Worm (Caenorhabditis elegans) whole organism, midembryonic: ENCODE results near the gene ddx-19.

Experiments
- T22C8.4 ChIP-seq: fragments of 200-800 bp; sonication (Bioruptor generic); IDR thresholded peaks from 2 replicates; pipeline ENCODE4 v1.3.6; 2022; ENCODE audit warnings: missing genetic modification characterization, missing compliant biosample characterization
- cog-1 ChIP-seq: sonication (generic microtip); optimal IDR thresholded peaks from 2 replicates; lab custom pipeline; 2016; ENCODE audit warnings: missing genetic modification characterization, missing compliant biosample characterization
- flt-1 ChIP-seq: fragments of 200-800 bp; sonication (Bioruptor generic); IDR thresholded peaks from 2 replicates; pipeline ENCODE4 v1.3.6; 2022; ENCODE audit warnings: missing genetic modification characterization, missing compliant biosample characterization
- klf-2 ChIP-seq: fragments of 200-800 bp; sonication (Bioruptor generic); conservative IDR thresholded peaks from 2 replicates; pipeline ENCODE4 v1.3.6; 2022; ENCODE audit warnings: missing genetic modification reagents, missing genetic modification characterization, missing compliant biosample characterization
- med-1 ChIP-seq: sonication (generic microtip); optimal IDR thresholded peaks from 2 replicates; lab custom pipeline; 2017; ENCODE audit warnings: missing genetic modification characterization, mild to moderate bottlenecking, missing compliant biosample characterization, antibody characterized with exemption, missing genetic modification reagents; ENCODE audit not compliant: insufficient read depth
- ref-1 ChIP-seq: fragments of 200-800 bp; sonication (Bioruptor generic); conservative IDR thresholded peaks from 2 replicates; pipeline ENCODE4 v1.3.6; 2022; ENCODE audit warnings: missing genetic modification reagents, missing genetic modification characterization, missing compliant biosample characterization
- tab-1 ChIP-seq: fragments of 200-800 bp; sonication (Bioruptor generic); IDR thresholded peaks from 2 replicates; pipeline ENCODE4 v1.3.6; 2022; ENCODE audit warnings: missing genetic modification characterization, missing compliant biosample characterization
- ztf-23 ChIP-seq: fragments of 200-800 bp; sonication (Bioruptor generic); IDR thresholded peaks from 2 replicates; pipeline ENCODE4 v1.3.6; 2022; ENCODE audit warnings: missing genetic modification reagents, missing genetic modification characterization, missing compliant biosample characterization
- ztf-29 ChIP-seq: fragments of 200-800 bp; sonication (Bioruptor generic); IDR thresholded peaks from 2 replicates; pipeline ENCODE4 v1.3.6; 2022; ENCODE audit warnings: missing genetic modification reagents, missing genetic modification characterization, missing compliant biosample characterization

Gene ddx-19

DNA sequence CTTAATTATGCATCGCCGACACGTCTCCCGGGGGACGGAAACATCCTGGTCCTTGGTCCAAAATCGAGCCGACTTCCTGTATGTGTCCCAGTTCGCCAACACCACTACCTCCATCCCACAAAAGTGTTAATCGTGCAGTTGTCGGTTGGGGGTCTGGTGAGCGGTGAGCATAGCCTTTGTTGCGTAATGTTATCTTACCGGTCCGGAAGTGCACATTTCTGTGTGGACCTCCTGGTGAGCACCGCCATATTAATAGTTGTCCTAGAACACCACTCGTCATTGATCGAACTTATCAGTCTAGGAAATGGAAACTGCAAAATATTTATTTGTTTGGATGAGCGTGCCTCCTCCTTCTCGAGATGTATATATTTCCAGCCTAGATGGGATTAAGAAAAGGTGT lies 12.5 kb downstream of the ddx-19 start:
- TF ChIP-seq ztf-29 (GFP tag; lab: Robert Waterston, UW): no peak
- TF ChIP-seq klf-2 (GFP tag; lab: Robert Waterston, UW): no peak
- TF ChIP-seq med-1 (GFP tag; lab: Kevin White, UChicago): no peak

DNA sequence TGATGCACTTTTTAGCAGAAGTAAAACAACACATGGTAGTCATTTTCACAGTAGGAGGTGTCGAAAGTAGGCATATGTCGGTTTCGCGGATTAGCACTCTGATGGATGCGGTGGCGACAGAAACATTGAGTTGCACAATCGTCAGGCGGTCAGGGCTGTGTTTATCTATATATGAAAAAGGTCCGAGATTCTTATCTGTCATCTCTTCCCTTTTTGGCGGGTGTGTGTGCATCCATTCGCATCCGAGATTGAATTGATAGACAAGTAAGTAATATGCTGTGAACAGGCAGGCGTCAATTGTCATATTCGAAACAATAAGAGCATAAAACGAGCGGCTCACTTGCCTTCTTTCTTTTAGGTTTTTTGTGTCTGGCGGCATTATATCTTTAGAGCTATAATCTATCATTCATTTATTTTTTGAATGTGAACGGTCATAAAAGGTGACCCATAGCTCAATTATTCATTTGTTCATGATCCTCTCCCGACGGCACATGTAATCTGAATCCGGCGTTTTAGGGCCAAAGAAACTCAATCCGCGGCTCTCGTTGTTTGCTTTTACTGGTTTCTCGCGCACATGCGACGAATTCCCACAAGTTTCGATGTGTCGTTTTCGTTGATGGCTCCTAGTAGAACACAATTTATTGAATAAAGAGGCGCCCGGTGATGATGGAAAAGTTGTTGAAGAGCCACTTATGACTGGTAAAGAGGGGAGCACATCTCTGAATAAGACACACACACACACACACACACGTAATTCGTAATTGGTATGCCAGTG lies 14.1 kb downstream of the ddx-19 start:
- TF ChIP-seq med-1 (GFP tag; lab: Kevin White, UChicago): no peak
- TF ChIP-seq ztf-23: no peak
- no peak for TF ChIP-seq ztf-29 (GFP tag; lab: Robert Waterston, UW)
- no peak for TF ChIP-seq tab-1
- 0 out of 2 replicates have a peak, but pooled peaks have one; percentile 31 for TF ChIP-seq ref-1 (GFP tag; lab: Robert Waterston, UW)

DNA sequence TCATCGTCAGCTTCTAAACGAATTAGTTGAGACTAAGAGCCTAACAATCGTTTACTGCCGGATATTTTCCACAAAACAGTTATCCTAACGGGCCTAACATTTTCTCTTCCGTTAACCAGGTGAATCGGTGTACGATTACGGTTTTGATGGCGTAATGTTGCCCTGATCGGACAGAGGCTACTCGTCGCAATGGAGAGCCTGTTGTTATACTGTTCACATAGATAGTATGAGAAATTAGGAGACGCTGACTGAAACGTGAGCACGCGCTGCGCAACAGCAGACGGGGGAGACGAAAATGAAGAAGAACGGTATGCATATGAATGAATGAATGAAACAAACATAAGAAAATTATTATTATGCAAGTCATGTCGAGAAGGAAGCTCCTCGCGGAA lies 14.7 kb downstream of the ddx-19 start:
- TF ChIP-seq ztf-29 (GFP tag; lab: Robert Waterston, UW): no peak
- TF ChIP-seq T22C8.4 (GFP tag; lab: Robert Waterston, UW): no peak
- no peak for TF ChIP-seq flt-1 (GFP tag; lab: Robert Waterston, UW)
- TF ChIP-seq tab-1: no peak
- TF ChIP-seq cog-1: no peak

DNA sequence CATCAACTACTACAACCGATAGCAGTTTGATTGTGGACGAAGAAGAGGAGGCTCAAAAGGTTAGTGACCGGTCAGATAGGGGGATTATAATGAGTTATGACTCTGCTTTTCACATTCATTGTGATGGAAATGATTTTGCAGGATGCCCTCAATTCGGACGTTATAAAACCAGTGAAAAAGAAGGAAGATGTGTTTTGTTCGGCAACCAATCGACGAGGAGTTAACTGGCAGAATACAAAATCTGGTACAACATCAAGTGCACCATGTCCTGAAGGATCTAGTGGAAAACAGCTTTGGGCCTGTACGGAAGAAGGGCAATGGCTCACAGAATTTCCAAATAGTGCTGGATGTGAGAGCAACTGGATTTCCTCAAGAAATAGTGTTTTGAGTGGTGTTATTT lies 19.2 kb downstream of the ddx-19 start:
- TF ChIP-seq flt-1 (GFP tag; lab: Robert Waterston, UW) (no peak), klf-2 (GFP tag; lab: Robert Waterston, UW) (no peak), ztf-23 (no peak), tab-1 (no peak), T22C8.4 (GFP tag; lab: Robert Waterston, UW) (no peak), ztf-29 (GFP tag; lab: Robert Waterston, UW) (no peak), ref-1 (GFP tag; lab: Robert Waterston, UW) (no peak), med-1 (GFP tag; lab: Kevin White, UChicago) (no peak), cog-1 (no peak)

DNA sequence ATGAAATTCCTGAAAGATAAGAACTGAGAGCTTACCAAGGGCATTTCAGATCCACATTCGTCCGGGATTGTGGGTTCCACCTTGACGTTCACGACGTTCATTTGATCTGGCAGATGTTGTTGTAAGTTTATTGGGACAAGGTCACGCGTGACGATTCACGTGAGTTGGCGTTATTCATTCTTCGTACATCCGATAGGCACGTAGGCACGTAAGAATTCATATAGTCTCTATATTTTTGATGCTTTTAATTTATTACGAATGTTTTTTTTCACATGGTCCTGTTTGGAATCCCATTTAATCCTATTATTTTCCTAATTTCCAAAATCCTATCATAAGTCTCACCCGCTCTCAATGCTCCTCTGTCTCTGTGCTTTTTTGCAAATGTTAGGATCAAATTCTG lies 27.2 kb downstream of the ddx-19 start, which contains the start of gene B0457.4:
Gene B0457.4, minus strand, starts transcription at position 101 of the 400 bp plus-strand sequence.
- TF ChIP-seq cog-1 (no peak), med-1 (GFP tag; lab: Kevin White, UChicago) (no peak), flt-1 (GFP tag; lab: Robert Waterston, UW) (no peak), ztf-29 (GFP tag; lab: Robert Waterston, UW) (no peak), ztf-23 (no peak), T22C8.4 (GFP tag; lab: Robert Waterston, UW) (no peak), ref-1 (GFP tag; lab: Robert Waterston, UW) (no peak), klf-2 (GFP tag; lab: Robert Waterston, UW) (no peak), tab-1 (no peak)

DNA sequence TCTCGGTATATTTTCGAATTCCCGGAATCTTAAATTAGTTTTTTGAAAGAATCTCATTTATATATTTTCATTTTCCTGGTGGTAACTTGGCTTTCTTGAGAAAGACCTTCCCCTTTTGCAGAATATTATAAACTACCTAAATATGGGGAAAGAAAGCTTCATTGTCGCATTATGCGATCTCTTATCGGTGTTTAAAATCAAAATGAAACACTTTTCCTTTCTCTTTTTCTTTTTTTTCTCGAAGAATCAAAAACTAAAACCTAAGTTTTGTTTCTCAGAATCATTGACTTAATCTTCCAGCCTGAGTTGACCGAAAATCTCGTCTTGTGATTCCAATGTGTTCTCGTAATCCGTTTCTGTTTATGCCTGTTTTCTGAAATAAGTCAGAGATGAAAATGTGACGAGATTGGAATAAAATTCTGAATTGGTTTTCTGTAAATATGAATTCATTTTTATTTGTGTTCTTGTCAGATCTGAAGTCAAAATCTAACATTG lies 27.9 kb downstream of the ddx-19 start:
- TF ChIP-seq T22C8.4 (GFP tag; lab: Robert Waterston, UW) (no peak), ztf-23 (no peak), med-1 (GFP tag; lab: Kevin White, UChicago) (no peak), tab-1 (no peak), klf-2 (GFP tag; lab: Robert Waterston, UW) (no peak), cog-1 (no peak), ref-1 (GFP tag; lab: Robert Waterston, UW) (no peak), ztf-29 (GFP tag; lab: Robert Waterston, UW) (no peak), flt-1 (GFP tag; lab: Robert Waterston, UW) (no peak)

DNA sequence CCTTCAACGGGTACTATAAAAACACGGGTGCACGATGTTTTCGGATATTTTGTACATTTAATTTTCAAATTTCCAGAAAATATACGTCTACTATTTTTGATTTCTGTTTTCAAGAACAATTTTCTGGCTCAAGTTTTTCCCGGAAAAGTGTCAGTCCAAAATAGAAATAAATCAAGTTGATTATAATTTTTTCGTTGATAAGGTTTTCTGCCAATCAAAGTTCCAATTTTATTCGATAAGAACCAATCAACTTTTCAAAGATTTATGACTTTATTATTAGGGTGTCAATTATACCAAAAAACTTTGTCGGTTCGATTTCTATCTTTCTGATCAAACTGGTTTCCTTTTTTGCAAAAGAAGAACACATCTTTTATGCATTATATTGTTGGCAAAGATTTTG lies 30.0 kb downstream of the ddx-19 start:
- TF ChIP-seq tab-1 (no peak), ztf-29 (GFP tag; lab: Robert Waterston, UW) (no peak), med-1 (GFP tag; lab: Kevin White, UChicago) (no peak), ztf-23 (no peak), T22C8.4 (GFP tag; lab: Robert Waterston, UW) (no peak), klf-2 (GFP tag; lab: Robert Waterston, UW) (no peak), cog-1 (no peak), flt-1 (GFP tag; lab: Robert Waterston, UW) (no peak)

DNA sequence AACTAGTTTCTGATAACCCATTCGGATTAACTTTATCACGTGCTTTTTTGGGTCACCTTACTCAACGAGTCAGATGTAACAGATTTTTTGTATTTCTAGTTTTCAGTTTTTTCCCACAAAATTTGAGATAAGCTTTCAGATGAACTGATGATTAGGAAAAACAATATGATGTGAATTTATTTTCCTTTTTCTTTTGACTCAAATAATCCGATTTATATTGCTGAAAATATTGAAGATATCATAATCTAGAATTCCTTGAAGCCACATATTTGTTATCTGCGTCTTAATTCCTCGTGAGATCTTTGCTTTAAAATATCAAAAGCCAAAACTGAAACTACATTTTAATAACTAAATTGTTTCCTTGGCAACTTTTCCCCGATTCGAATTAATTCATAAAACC lies 32.0 kb downstream of the ddx-19 start:
- no peak for TF ChIP-seq tab-1
- no peak for TF ChIP-seq klf-2 (GFP tag; lab: Robert Waterston, UW)
- TF ChIP-seq flt-1 (GFP tag; lab: Robert Waterston, UW): no peak
- no peak for TF ChIP-seq ztf-23
- no peak for TF ChIP-seq cog-1
- no peak for TF ChIP-seq T22C8.4 (GFP tag; lab: Robert Waterston, UW)
- TF ChIP-seq ztf-29 (GFP tag; lab: Robert Waterston, UW): no peak
- TF ChIP-seq med-1 (GFP tag; lab: Kevin White, UChicago): no peak
- no peak for TF ChIP-seq ref-1 (GFP tag; lab: Robert Waterston, UW)

DNA sequence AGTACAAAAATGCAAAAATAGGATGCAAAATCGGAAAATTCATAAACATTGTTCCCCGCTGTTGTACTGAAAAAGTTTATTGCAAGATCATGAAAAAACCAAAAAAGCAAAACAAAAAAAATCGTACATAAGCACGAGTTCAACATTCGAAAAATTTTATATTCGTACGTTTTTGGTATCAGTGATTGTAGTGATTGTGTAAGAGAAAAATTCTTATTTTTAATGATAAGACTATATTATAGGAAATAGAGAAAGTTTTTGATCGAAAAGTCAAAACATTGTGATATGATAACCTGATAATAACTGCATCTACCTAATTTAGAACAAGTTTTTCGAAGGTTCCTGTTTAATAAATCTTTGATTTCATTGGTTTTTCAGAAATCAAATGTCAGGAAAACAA lies 32.6 kb downstream of the ddx-19 start:
- TF ChIP-seq ref-1 (GFP tag; lab: Robert Waterston, UW) (no peak), med-1 (GFP tag; lab: Kevin White, UChicago) (no peak), ztf-29 (GFP tag; lab: Robert Waterston, UW) (no peak), cog-1 (no peak), flt-1 (GFP tag; lab: Robert Waterston, UW) (no peak), ztf-23 (no peak), T22C8.4 (GFP tag; lab: Robert Waterston, UW) (no peak), tab-1 (no peak), klf-2 (GFP tag; lab: Robert Waterston, UW) (no peak)

DNA sequence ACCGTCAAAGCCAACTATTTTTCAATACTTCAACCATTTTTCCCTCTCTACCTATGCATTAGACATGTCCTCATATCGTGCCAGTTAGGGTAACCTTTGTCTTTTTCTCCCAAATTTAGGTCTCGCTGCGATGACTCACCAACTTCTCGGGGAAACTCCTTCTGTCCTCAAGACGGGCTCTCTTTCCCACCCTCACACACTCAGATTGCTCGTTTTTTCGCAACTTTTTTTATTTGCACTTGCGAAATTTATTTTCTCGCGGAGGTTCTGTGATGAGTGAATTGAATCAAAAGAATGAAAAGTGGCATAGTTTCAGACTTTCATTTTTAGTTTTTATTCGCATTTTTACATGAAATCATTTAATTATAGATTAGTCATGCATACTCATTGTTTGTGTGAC lies 35.6 kb downstream of the ddx-19 start:
- TF ChIP-seq ztf-23 (no peak), tab-1 (no peak)
